Fruit fly (Drosophila melanogaster) whole organism, embryonic: ENCODE data around the gene CG31468.
A peak's percentile ranks its signal among the peaks of the same experiment; 100 is the strongest.

Experiments used
- ATbp ChIP-seq: fragments of 200-800 bp; sonication (Bioruptor generic); optimal IDR thresholded peaks from 2 replicates; lab custom pipeline; 2017; ENCODE audit warnings: missing biosample characterization, mild to moderate bottlenecking, missing genetic modification characterization, missing genetic modification reagents
- Atf-2 ChIP-seq: fragments of 200-800 bp; sonication (Bioruptor generic); optimal IDR thresholded peaks from 2 replicates; lab custom pipeline; 2016; ENCODE audit warnings: missing biosample characterization, missing genetic modification characterization
- Awh ChIP-seq: fragments of 200-800 bp; sonication (Bioruptor generic); IDR thresholded peaks from 2 replicates; pipeline ENCODE4, ENCODE4 v1.3.6; 2022; ENCODE audit warnings: missing biosample characterization, missing genetic modification characterization
- CG1024 ChIP-seq: fragments of 200-800 bp; sonication (Bioruptor generic); IDR thresholded peaks from 2 replicates; pipeline ENCODE4 v1.3.6; 2022; ENCODE audit warnings: missing biosample characterization, missing genetic modification characterization
- CG12071 ChIP-seq: fragments of 200-800 bp; sonication (Bioruptor generic); optimal IDR thresholded peaks from 3 replicates; lab custom pipeline; 2018; ENCODE audit warnings: missing biosample characterization, mild to moderate bottlenecking, missing genetic modification characterization
- CG12236 ChIP-seq: fragments of 200-800 bp; sonication (Bioruptor generic); optimal IDR thresholded peaks from 2 replicates; lab custom pipeline; 2016; ENCODE audit warnings: missing biosample characterization, missing genetic modification characterization
- CG12769 ChIP-seq: fragments of 200-800 bp; sonication (Bioruptor generic); optimal IDR thresholded peaks from 2 replicates; lab custom pipeline; 2019; ENCODE audit warnings: missing biosample characterization, mild to moderate bottlenecking, missing genetic modification characterization, moderate library complexity
- CG15479 ChIP-seq: fragments of 200-800 bp; sonication (Bioruptor generic); optimal IDR thresholded peaks from 3 replicates; lab custom pipeline; 2019; ENCODE audit warnings: missing biosample characterization, mild to moderate bottlenecking, missing genetic modification characterization, moderate library complexity
- CG18619 ChIP-seq: fragments of 200-800 bp; sonication (Bioruptor generic); optimal IDR thresholded peaks from 3 replicates; lab custom pipeline; 2017; ENCODE audit warnings: missing biosample characterization, mild to moderate bottlenecking, missing genetic modification characterization
- CG42726 ChIP-seq: fragments of 200-800 bp; sonication (Bioruptor generic); IDR thresholded peaks from 2 replicates; pipeline ENCODE4 v1.3.6; 2022; ENCODE audit warnings: missing biosample characterization, missing genetic modification characterization; ENCODE audit not compliant: partially characterized antibody
- CG6175 ChIP-seq: fragments of 200-800 bp; sonication (Bioruptor generic); IDR thresholded peaks from 3 replicates; pipeline ENCODE4 v1.3.6; 2022; ENCODE audit warnings: missing biosample characterization, missing genetic modification characterization
- CG6791 ChIP-seq: fragments of 200-800 bp; sonication (Bioruptor generic); IDR thresholded peaks from 3 replicates; pipeline ENCODE4 v1.3.6; 2022; ENCODE audit warnings: missing biosample characterization, missing genetic modification characterization; ENCODE audit not compliant: partially characterized antibody
- CG8359 ChIP-seq: fragments of 200-800 bp; sonication (Bioruptor generic); optimal IDR thresholded peaks from 2 replicates; lab custom pipeline; 2017; ENCODE audit warnings: missing biosample characterization, mild to moderate bottlenecking, missing genetic modification characterization, borderline replicate concordance
- Dp ChIP-seq: fragments of 200-800 bp; sonication (Bioruptor generic); optimal IDR thresholded peaks from 2 replicates; lab custom pipeline; 2018; ENCODE audit warnings: missing biosample characterization, mild to moderate bottlenecking, missing genetic modification characterization, moderate library complexity
- Eip74EF ChIP-seq, 2 experiments: fragments of 200-800 bp in 1 of 2; fragments of >200 bp in 1 of 2; sonication (Bioruptor generic) in 1 of 2; optimal IDR thresholded peaks; 2 replicates each; lab custom pipeline; 2017 to 2019; ENCODE audit warnings: missing biosample characterization in 2 of 2, missing genetic modification characterization in 2 of 2, mild to moderate bottlenecking in 1 of 2, moderate library complexity in 1 of 2
- Ets97D ChIP-seq: fragments of 200-800 bp; sonication (Bioruptor generic); optimal IDR thresholded peaks from 3 replicates; lab custom pipeline; 2016; ENCODE audit warnings: missing biosample characterization, missing genetic modification characterization
- Fer1 ChIP-seq: fragments of 200-800 bp; sonication (Bioruptor generic); optimal IDR thresholded peaks from 2 replicates; lab custom pipeline; 2017; ENCODE audit warnings: missing biosample characterization, mild to moderate bottlenecking, missing genetic modification characterization
- H15 ChIP-seq: fragments of 200-800 bp; sonication (Bioruptor generic); IDR thresholded peaks from 3 replicates; pipeline ENCODE4 v1.3.6; 2022; ENCODE audit warnings: missing biosample characterization, missing genetic modification characterization
- HLH4C ChIP-seq: fragments of 200-800 bp; sonication (Bioruptor generic); IDR thresholded peaks from 3 replicates; pipeline ENCODE4 v1.3.6; 2022; ENCODE audit warnings: missing biosample characterization, missing genetic modification characterization; ENCODE audit not compliant: partially characterized antibody
- Med ChIP-seq: fragments of 200-800 bp; sonication (Bioruptor generic); peaks from one replicate; lab custom pipeline; 2016; ENCODE audit warnings: missing biosample characterization, missing genetic modification characterization, mild to moderate bottlenecking, inconsistent platforms, moderate library complexity
- Opbp ChIP-seq: fragments of 200-800 bp; sonication (Bioruptor generic); IDR thresholded peaks from 3 replicates; pipeline ENCODE4 v1.3.6; 2022; ENCODE audit warnings: missing biosample characterization, missing genetic modification characterization; ENCODE audit not compliant: partially characterized antibody
- Scr ChIP-seq: fragments of 200-800 bp; sonication (Bioruptor generic); IDR thresholded peaks from 2 replicates; pipeline ENCODE4 v1.3.6; 2022; ENCODE audit warnings: missing biosample characterization, missing genetic modification characterization; ENCODE audit not compliant: partially characterized antibody
- Tbp ChIP-seq: fragments of >200 bp; optimal IDR thresholded peaks from 2 replicates; lab custom pipeline; 2018; ENCODE audit warnings: missing biosample characterization, missing genetic modification characterization
- Trl ChIP-seq, 3 experiments: fragments of >200 bp in 2 of 3; fragments of 200-800 bp in 1 of 3; sonication (Bioruptor generic) in 1 of 3; optimal IDR thresholded peaks; 2 replicates in 1 of 3; 3 replicates in 2 of 3; lab custom pipeline; 2016 to 2017; ENCODE audit warnings: missing biosample characterization in 1 of 3, missing genetic modification characterization in 1 of 3
- Xrp1 ChIP-seq: fragments of 200-800 bp; sonication (Bioruptor generic); IDR thresholded peaks from 2 replicates; pipeline ENCODE4 v1.3.6; 2022; ENCODE audit warnings: missing biosample characterization, missing genetic modification characterization
- abd-A ChIP-seq: fragments of 200-800 bp; sonication (Bioruptor generic); optimal IDR thresholded peaks from 3 replicates; lab custom pipeline; 2019; ENCODE audit warnings: missing biosample characterization, mild to moderate bottlenecking, missing genetic modification characterization, moderate library complexity
- chm ChIP-seq: fragments of 200-800 bp; sonication (Bioruptor generic); IDR thresholded peaks from 2 replicates; pipeline ENCODE4 v1.3.6; 2022; ENCODE audit warnings: missing biosample characterization, missing genetic modification characterization
- ci ChIP-seq: fragments of 200-800 bp; sonication (Bioruptor generic); IDR thresholded peaks from 3 replicates; pipeline ENCODE4 v1.3.6; 2022; ENCODE audit warnings: missing biosample characterization, missing genetic modification characterization
- crol ChIP-seq: fragments of 200-800 bp; sonication (Bioruptor generic); IDR thresholded peaks from 2 replicates; pipeline ENCODE4 v1.3.6; 2022; ENCODE audit warnings: missing biosample characterization, missing genetic modification characterization
- cwo ChIP-seq: fragments of 200-800 bp; sonication (Bioruptor generic); optimal IDR thresholded peaks from 3 replicates; lab custom pipeline; 2017; ENCODE audit warnings: missing biosample characterization, missing genetic modification characterization, mild to moderate bottlenecking, moderate library complexity, missing genetic modification reagents
- en ChIP-seq: fragments of 200-800 bp; sonication (Bioruptor generic); optimal IDR thresholded peaks from 2 replicates; lab custom pipeline; 2016; ENCODE audit warnings: missing biosample characterization, missing genetic modification characterization
- ewg ChIP-seq: fragments of 200-800 bp; sonication (Bioruptor generic); optimal IDR thresholded peaks from 3 replicates; lab custom pipeline; 2017; ENCODE audit warnings: mild to moderate bottlenecking, missing biosample characterization, missing genetic modification reagents, missing genetic modification characterization
- ham ChIP-seq: fragments of 200-800 bp; sonication (Bioruptor generic); IDR thresholded peaks from 2 replicates; pipeline ENCODE4 v1.3.6; 2022; ENCODE audit warnings: missing biosample characterization, missing genetic modification characterization
- oc ChIP-seq: fragments of 200-800 bp; sonication (Bioruptor generic); optimal IDR thresholded peaks from 2 replicates; lab custom pipeline; 2018; ENCODE audit warnings: missing biosample characterization, mild to moderate bottlenecking, missing genetic modification characterization, moderate library complexity
- pb ChIP-seq: fragments of 200-800 bp; sonication (Bioruptor generic); optimal IDR thresholded peaks from 3 replicates; lab custom pipeline; 2016; ENCODE audit warnings: missing biosample characterization, missing genetic modification characterization
- pros ChIP-seq: fragments of 200-800 bp; sonication (Bioruptor generic); optimal IDR thresholded peaks from 3 replicates; lab custom pipeline; 2019; ENCODE audit warnings: missing biosample characterization, mild to moderate bottlenecking, missing genetic modification characterization, moderate library complexity
- sd ChIP-seq: fragments of 200-800 bp; sonication (Bioruptor generic); optimal IDR thresholded peaks from 3 replicates; lab custom pipeline; 2018; ENCODE audit warnings: missing biosample characterization, mild to moderate bottlenecking, missing genetic modification characterization, moderate library complexity
- sim ChIP-seq: fragments of 200-800 bp; sonication (Bioruptor generic); IDR thresholded peaks from 2 replicates; pipeline ENCODE4 v1.3.6; 2022; ENCODE audit warnings: missing biosample characterization, missing genetic modification characterization
- sisA ChIP-seq: fragments of 200-800 bp; sonication (Bioruptor generic); IDR thresholded peaks from 2 replicates; pipeline ENCODE4 v1.3.6; 2022; ENCODE audit warnings: missing biosample characterization, missing genetic modification characterization
- so ChIP-seq: fragments of 200-800 bp; sonication (Bioruptor generic); IDR thresholded peaks from 3 replicates; pipeline ENCODE4 v1.3.6; 2022; ENCODE audit warnings: missing biosample characterization, missing genetic modification characterization
- vvl ChIP-seq: fragments of 200-800 bp; sonication (Bioruptor generic); IDR thresholded peaks from 2 replicates; pipeline ENCODE4 v1.3.6; 2022; ENCODE audit warnings: missing biosample characterization, missing genetic modification characterization

Gene CG31468

DNA sequence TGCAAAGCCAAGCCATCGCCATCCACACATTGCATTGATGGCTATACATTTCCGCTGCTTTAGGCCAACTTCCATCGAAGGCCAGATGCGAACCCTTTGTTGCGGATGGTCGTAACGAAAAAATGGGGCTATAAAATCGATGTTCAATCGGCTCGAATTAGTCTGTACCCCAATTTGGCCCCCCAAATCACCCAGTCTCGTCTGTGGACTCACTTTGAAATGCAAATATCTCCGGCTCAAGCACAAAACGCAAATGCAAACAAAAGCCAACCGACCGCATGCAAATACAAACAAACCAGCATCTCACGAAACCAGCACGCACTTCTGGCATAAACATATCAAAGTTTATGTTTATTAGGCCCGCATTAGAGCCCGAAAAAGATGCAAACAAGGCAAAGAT is 36.2 kb upstream of the CG31468 start:
- peak; percentile 62; the same call in 1 of the 2 replicates for TF ChIP-seq vvl
- peak; percentile 62 for TF ChIP-seq abd-A
- peak; percentile 54; the same call in 1 of the 3 replicates for TF ChIP-seq ci (GFP tag; lab: Robert Waterston, UW)
- TF ChIP-seq Eip74EF (GFP tag; optimal IDR thresholded peaks at IDR 0.05; lab: Kevin White, UChicago), result peak in 1 of 2 experiments; percentile 16
- TF ChIP-seq Awh, result peak; percentile 58; the same call in 1 of the 2 replicates
- TF ChIP-seq Xrp1 (GFP tag; lab: Robert Waterston, UW), result 0 out of 2 replicates have a peak, but pooled peaks have one; percentile 16
- TF ChIP-seq crol (GFP tag; lab: Robert Waterston, UW), result no peak
- TF ChIP-seq chm (GFP tag; lab: Robert Waterston, UW), result no peak
- no peak for TF ChIP-seq Atf-2 (GFP tag; lab: Kevin White, UChicago)
- TF ChIP-seq oc (tag; lab: Kevin White, UChicago), result peak; percentile 17
- TF ChIP-seq Scr (GFP tag; lab: Robert Waterston, UW), result no peak
- TF ChIP-seq CG6175 (GFP tag; lab: Robert Waterston, UW), result no peak
- peak; percentile 14 for TF ChIP-seq CG12071 (GFP tag; lab: Kevin White, UChicago)
- peak; percentile 42 for TF ChIP-seq ATbp (GFP tag; lab: Kevin White, UChicago)
- TF ChIP-seq H15 (GFP tag; lab: Robert Waterston, UW), result peak; percentile 42; the same call in 1 of the 3 replicates
- TF ChIP-seq pb (GFP tag; lab: Kevin White, UChicago), result peak; percentile 7
- TF ChIP-seq en (GFP tag; lab: Kevin White, UChicago), result no peak
- TF ChIP-seq Med (GFP tag; lab: Kevin White, UChicago), result peak; percentile 65
- no peak for TF ChIP-seq CG8359
- TF ChIP-seq sisA (GFP tag; lab: Robert Waterston, UW), result no peak
- no peak for TF ChIP-seq Ets97D (GFP tag; lab: Kevin White, UChicago)
- TF ChIP-seq CG12769 (tag; lab: Kevin White, UChicago), result peak; percentile 59
- no peak for TF ChIP-seq Trl (optimal IDR thresholded peaks at IDR 0.05; lab: Kevin White, UChicago)
- TF ChIP-seq Trl (GFP tag; optimal IDR thresholded peaks at IDR 0.05; lab: Kevin White, UChicago), result no peak
- TF ChIP-seq pros (GFP tag; lab: Kevin White, UChicago), result no peak
- TF ChIP-seq ham, result no peak
- no peak for TF ChIP-seq sim (GFP tag; lab: Robert Waterston, UW)
- no peak for TF ChIP-seq CG18619 (GFP tag; lab: Kevin White, UChicago)
- TF ChIP-seq sd (tag; lab: Kevin White, UChicago), result no peak
- TF ChIP-seq so (GFP tag; lab: Robert Waterston, UW), result 0 out of 3 replicates have a peak, but pooled peaks have one; percentile 21

DNA sequence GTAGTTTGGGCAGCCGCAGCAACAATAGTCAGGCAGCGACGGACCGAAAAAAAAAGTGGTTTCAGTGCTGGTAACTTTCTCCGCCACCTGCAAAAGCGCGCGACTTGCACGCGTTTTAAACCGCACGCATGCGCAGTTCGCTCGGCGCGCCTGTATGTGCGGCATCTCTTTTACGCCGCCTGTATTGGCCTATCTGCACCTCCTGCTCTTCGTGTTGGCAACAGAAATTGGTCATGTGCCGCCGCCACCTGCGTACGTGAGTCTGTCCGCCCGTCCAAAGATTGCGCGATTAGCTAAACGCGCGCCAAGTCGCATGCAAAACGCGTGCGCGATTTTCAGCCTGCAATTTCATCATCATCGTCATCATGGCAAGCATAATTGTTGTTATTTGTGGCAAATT is 35.5 kb upstream of the CG31468 start:
- TF ChIP-seq ewg (GFP tag; lab: Kevin White, UChicago), result peak; percentile 18
- 0 out of 3 replicates have a peak, but pooled peaks have one; percentile 27 for TF ChIP-seq CG6175 (GFP tag; lab: Robert Waterston, UW)
- peak; percentile 21 for TF ChIP-seq Tbp (GFP tag; lab: Kevin White, UChicago)
- no peak for TF ChIP-seq Dp (GFP tag; lab: Kevin White, UChicago)
- 0 out of 3 replicates have a peak, but pooled peaks have one; percentile 20 for TF ChIP-seq HLH4C
- 0 out of 3 replicates have a peak, but pooled peaks have one; percentile 21 for TF ChIP-seq CG6791
- TF ChIP-seq CG12236, result no peak
- peak; percentile 46 for TF ChIP-seq CG15479 (GFP tag; lab: Kevin White, UChicago)
- TF ChIP-seq CG1024, result no peak
- TF ChIP-seq Med (GFP tag; lab: Kevin White, UChicago), result peak; percentile 46
- peak; percentile 4 for TF ChIP-seq cwo (GFP tag; lab: Kevin White, UChicago)
- peak; percentile 33; the same call in 1 of the 2 replicates for TF ChIP-seq CG42726 (GFP tag; lab: Robert Waterston, UW)
- TF ChIP-seq Fer1 (GFP tag; lab: Kevin White, UChicago), result no peak
- TF ChIP-seq ci (GFP tag; lab: Robert Waterston, UW), result 0 out of 3 replicates have a peak, but pooled peaks have one; percentile 10
- peak; percentile 36; the same call in 1 of the 3 replicates for TF ChIP-seq Opbp (GFP tag; lab: Robert Waterston, UW)
- peak; percentile 100 for TF ChIP-seq CG8359
